Fruit fly (Drosophila melanogaster) whole organism, adult: ENCODE results near the gene CG32373.

ENCODE experiments used
- CG11617 ChIP-seq: fragments of 200-800 bp; sonication (Bioruptor generic); optimal IDR thresholded peaks from 2 replicates; lab custom pipeline; 2017; ENCODE audit warnings: mild to moderate bottlenecking, missing biosample characterization, missing genetic modification reagents, missing genetic modification characterization
- CG12768 ChIP-seq: fragments of 200-800 bp; sonication (Bioruptor generic); optimal IDR thresholded peaks from 2 replicates; lab custom pipeline; 2017; ENCODE audit warnings: missing biosample characterization, missing genetic modification characterization, mild to moderate bottlenecking, moderate library complexity, missing genetic modification reagents
- CG14711 ChIP-seq: fragments of 200-800 bp; sonication (Bioruptor generic); optimal IDR thresholded peaks from 2 replicates; lab custom pipeline; 2018; ENCODE audit warnings: missing biosample characterization, mild to moderate bottlenecking, missing genetic modification characterization, moderate library complexity
- CG1620 ChIP-seq: fragments of 200-800 bp; sonication (Bioruptor generic); optimal IDR thresholded peaks from 2 replicates; lab custom pipeline; 2016; ENCODE audit warnings: missing biosample characterization, missing genetic modification characterization
- CG33017 ChIP-seq: fragments of 200-800 bp; sonication (Bioruptor generic); optimal IDR thresholded peaks from 2 replicates; lab custom pipeline; 2018; ENCODE audit warnings: missing biosample characterization, mild to moderate bottlenecking, missing genetic modification characterization, moderate library complexity
- CG5204 ChIP-seq: fragments of 200-800 bp; sonication (Bioruptor generic); optimal IDR thresholded peaks from 2 replicates; lab custom pipeline; 2016; ENCODE audit warnings: missing biosample characterization, missing genetic modification characterization
- CG7045 ChIP-seq: fragments of 200-800 bp; sonication (Bioruptor generic); optimal IDR thresholded peaks from 2 replicates; lab custom pipeline; 2017; ENCODE audit warnings: missing biosample characterization, mild to moderate bottlenecking, missing genetic modification characterization
- CG7101 ChIP-seq: fragments of 200-800 bp; sonication (Bioruptor generic); optimal IDR thresholded peaks from 2 replicates; lab custom pipeline; 2018; ENCODE audit warnings: missing biosample characterization, mild to moderate bottlenecking, missing genetic modification characterization, moderate library complexity
- Clk ChIP-seq: fragments of 200-800 bp; sonication (Bioruptor generic); optimal IDR thresholded peaks from 2 replicates; lab custom pipeline; 2017; ENCODE audit warnings: missing biosample characterization, missing genetic modification characterization
- Crg-1 ChIP-seq: fragments of 200-800 bp; sonication (Bioruptor generic); optimal IDR thresholded peaks from 2 replicates; lab custom pipeline; 2016; ENCODE audit warnings: missing biosample characterization, missing genetic modification characterization
- Hr96 ChIP-seq: fragments of 200-800 bp; sonication (Bioruptor generic); optimal IDR thresholded peaks from 2 replicates; lab custom pipeline; 2016; ENCODE audit warnings: missing biosample characterization, missing genetic modification characterization
- Mnt ChIP-seq: fragments of 200-800 bp; sonication (Bioruptor generic); optimal IDR thresholded peaks from 2 replicates; lab custom pipeline; 2016; ENCODE audit warnings: missing biosample characterization, mild to moderate bottlenecking, missing genetic modification characterization
- bab1 ChIP-seq: fragments of 200-800 bp; sonication (Bioruptor generic); optimal IDR thresholded peaks from 3 replicates; lab custom pipeline; 2019; ENCODE audit warnings: missing biosample characterization, mild to moderate bottlenecking, missing genetic modification characterization, moderate library complexity
- cic ChIP-seq: fragments of 200-800 bp; sonication (Bioruptor generic); optimal IDR thresholded peaks from 2 replicates; lab custom pipeline; 2017; ENCODE audit warnings: missing biosample characterization, mild to moderate bottlenecking, missing genetic modification characterization, moderate library complexity
- cnc ChIP-seq, 2 experiments: fragments of >200 bp; optimal IDR thresholded peaks; 2 replicates each; lab custom pipeline; 2017
- kay ChIP-seq: fragments of 200-800 bp; sonication (Bioruptor generic); peaks from one replicate; lab custom pipeline; 2016; ENCODE audit warnings: missing biosample characterization, missing genetic modification characterization, borderline replicate concordance
- ovo ChIP-seq: fragments of 200-800 bp; sonication (Bioruptor generic); optimal IDR thresholded peaks from 2 replicates; lab custom pipeline; 2016; ENCODE audit warnings: missing biosample characterization, missing genetic modification characterization
- pad ChIP-seq: fragments of 200-800 bp; sonication (Bioruptor generic); optimal IDR thresholded peaks from 3 replicates; lab custom pipeline; 2017; ENCODE audit warnings: missing biosample characterization, missing genetic modification characterization, mild to moderate bottlenecking, moderate library complexity, missing genetic modification reagents
- tj ChIP-seq: fragments of 200-800 bp; sonication (Bioruptor generic); optimal IDR thresholded peaks from 3 replicates; lab custom pipeline; 2017; ENCODE audit warnings: missing biosample characterization, mild to moderate bottlenecking, missing genetic modification characterization, moderate library complexity
- toe ChIP-seq: fragments of 200-800 bp; sonication (Bioruptor generic); optimal IDR thresholded peaks from 2 replicates; lab custom pipeline; 2016; ENCODE audit warnings: missing biosample characterization, missing genetic modification characterization

The CG32373 gene

dm6 chr3L:7611229-7611628 is 39.1 kb upstream of the CG32373 start:
- TF ChIP-seq cnc (optimal IDR thresholded peaks at IDR 0.05; lab: Kevin White, UChicago) (no peak), CG11617 (GFP tag; lab: Kevin White, UChicago) (no peak), CG12768 (no peak)

- TF ChIP-seq toe (GFP tag; lab: Kevin White, UChicago) (no peak), CG12768 (no peak), ovo (GFP tag; lab: Kevin White, UChicago) (no peak), cic (GFP tag; lab: Kevin White, UChicago) (no peak), CG33017 (tag; lab: Kevin White, UChicago) (no peak)
Observed at dm6 chr3L:7614226-7614625, 36.1 kb upstream of the CG32373 start.

dm6 chr3L:7617436-7617979 is 32.8 kb upstream of the CG32373 start:
- no peak for TF ChIP-seq Crg-1
- TF ChIP-seq CG12768, result no peak
- TF ChIP-seq CG7101 (tag; lab: Kevin White, UChicago), result no peak
- no peak for TF ChIP-seq cnc (optimal IDR thresholded peaks at IDR 0.05; lab: Kevin White, UChicago)
- no peak for TF ChIP-seq CG1620
- TF ChIP-seq CG14711 (tag; lab: Kevin White, UChicago), result no peak
- no peak for TF ChIP-seq CG5204
- no peak for TF ChIP-seq Clk (GFP tag; lab: Kevin White, UChicago)
- no peak for TF ChIP-seq pad (GFP tag; lab: Kevin White, UChicago)
- no peak for TF ChIP-seq Hr96 (GFP tag; lab: Kevin White, UChicago)
- TF ChIP-seq Mnt, result no peak
- no peak for TF ChIP-seq toe (GFP tag; lab: Kevin White, UChicago)
- no peak for TF ChIP-seq bab1

- TF ChIP-seq CG11617 (GFP tag; lab: Kevin White, UChicago), result no peak
- no peak for TF ChIP-seq CG7101 (tag; lab: Kevin White, UChicago)
- no peak for TF ChIP-seq cnc (optimal IDR thresholded peaks at IDR 0.05; lab: Kevin White, UChicago)
- no peak for TF ChIP-seq tj (GFP tag; lab: Kevin White, UChicago)
- TF ChIP-seq bab1, result no peak
- TF ChIP-seq Crg-1, result no peak
- TF ChIP-seq kay (GFP tag; lab: Kevin White, UChicago), result no peak
- TF ChIP-seq cic (GFP tag; lab: Kevin White, UChicago), result no peak
- TF ChIP-seq toe (GFP tag; lab: Kevin White, UChicago), result no peak
- TF ChIP-seq pad (GFP tag; lab: Kevin White, UChicago), result no peak
- no peak for TF ChIP-seq CG5204
- no peak for TF ChIP-seq CG12768
- TF ChIP-seq CG14711 (tag; lab: Kevin White, UChicago), result no peak
- TF ChIP-seq ovo (GFP tag; lab: Kevin White, UChicago), result no peak
- TF ChIP-seq Clk (GFP tag; lab: Kevin White, UChicago), result no peak
- no peak for TF ChIP-seq CG33017 (tag; lab: Kevin White, UChicago)
- no peak for TF ChIP-seq CG7045 (GFP tag; lab: Kevin White, UChicago)
- TF ChIP-seq Hr96 (GFP tag; lab: Kevin White, UChicago), result no peak
Observed at dm6 chr3L:7624561-7624960, 25.8 kb upstream of the CG32373 start.

- no peak for TF ChIP-seq ovo (GFP tag; lab: Kevin White, UChicago)
- no peak for TF ChIP-seq cic (GFP tag; lab: Kevin White, UChicago)
- TF ChIP-seq CG11617 (GFP tag; lab: Kevin White, UChicago), result no peak
- TF ChIP-seq bab1, result no peak
- TF ChIP-seq Hr96 (GFP tag; lab: Kevin White, UChicago), result no peak
- TF ChIP-seq CG12768, result no peak
- TF ChIP-seq CG7045 (GFP tag; lab: Kevin White, UChicago), result no peak
Observed at dm6 chr3L:7630047-7630446, 20.3 kb upstream of the CG32373 start.

- TF ChIP-seq ovo (GFP tag; lab: Kevin White, UChicago) (no peak), CG14711 (tag; lab: Kevin White, UChicago) (no peak), CG5204 (no peak), CG33017 (tag; lab: Kevin White, UChicago) (no peak), Mnt (no peak), kay (GFP tag; lab: Kevin White, UChicago) (no peak), CG1620 (no peak), cic (GFP tag; lab: Kevin White, UChicago) (no peak), CG11617 (GFP tag; lab: Kevin White, UChicago) (no peak), CG7101 (tag; lab: Kevin White, UChicago) (no peak), Crg-1 (no peak), pad (GFP tag; lab: Kevin White, UChicago) (no peak), Clk (GFP tag; lab: Kevin White, UChicago) (no peak), bab1 (no peak), toe (GFP tag; lab: Kevin White, UChicago) (no peak), CG12768 (no peak), tj (GFP tag; lab: Kevin White, UChicago) (no peak), cnc (optimal IDR thresholded peaks at IDR 0.05; lab: Kevin White, UChicago) (no peak), CG7045 (GFP tag; lab: Kevin White, UChicago) (no peak), Hr96 (GFP tag; lab: Kevin White, UChicago) (no peak)
Observed at dm6 chr3L:7632540-7633263, 17.6 kb upstream of the CG32373 start.
